Fruit fly (Drosophila melanogaster) whole organism, prepupa: ENCODE data around the gene CG31189.

Source experiments
- CG1621 ChIP-seq: fragments of 200-800 bp; sonication (Bioruptor generic); optimal IDR thresholded peaks from 3 replicates; lab custom pipeline; 2018; ENCODE audit warnings: missing biosample characterization, mild to moderate bottlenecking, missing genetic modification characterization
- CG16779 ChIP-seq: fragments of 200-800 bp; sonication (Bioruptor generic); optimal IDR thresholded peaks from 3 replicates; lab custom pipeline; 2017; ENCODE audit warnings: missing biosample characterization, mild to moderate bottlenecking, missing genetic modification characterization
- CG34406 ChIP-seq: fragments of 200-800 bp; sonication (Bioruptor generic); optimal IDR thresholded peaks from 3 replicates; lab custom pipeline; 2016; ENCODE audit warnings: missing biosample characterization, missing genetic modification characterization
- CG7368 ChIP-seq: fragments of 200-800 bp; sonication (Bioruptor generic); optimal IDR thresholded peaks from 3 replicates; lab custom pipeline; 2016; ENCODE audit warnings: missing biosample characterization, missing genetic modification characterization
- dsx ChIP-seq: fragments of 200-800 bp; optimal IDR thresholded peaks from 3 replicates; lab custom pipeline; 2019; ENCODE audit warnings: missing biosample characterization, mild to moderate bottlenecking, missing genetic modification characterization, moderate library complexity; ENCODE audit not compliant: poor library complexity, severe bottlenecking
- lz ChIP-seq: fragments of 200-800 bp; sonication (Bioruptor generic); optimal IDR thresholded peaks from 3 replicates; lab custom pipeline; 2016; ENCODE audit warnings: missing biosample characterization, missing genetic modification characterization
- salr ChIP-seq, 2 experiments: fragments of 200-800 bp; sonication (Bioruptor generic); optimal IDR thresholded peaks; 3 replicates each; lab custom pipeline; 2016 to 2018; ENCODE audit warnings: missing biosample characterization in 2 of 2, missing genetic modification characterization in 2 of 2, mild to moderate bottlenecking in 1 of 2

DNA sequence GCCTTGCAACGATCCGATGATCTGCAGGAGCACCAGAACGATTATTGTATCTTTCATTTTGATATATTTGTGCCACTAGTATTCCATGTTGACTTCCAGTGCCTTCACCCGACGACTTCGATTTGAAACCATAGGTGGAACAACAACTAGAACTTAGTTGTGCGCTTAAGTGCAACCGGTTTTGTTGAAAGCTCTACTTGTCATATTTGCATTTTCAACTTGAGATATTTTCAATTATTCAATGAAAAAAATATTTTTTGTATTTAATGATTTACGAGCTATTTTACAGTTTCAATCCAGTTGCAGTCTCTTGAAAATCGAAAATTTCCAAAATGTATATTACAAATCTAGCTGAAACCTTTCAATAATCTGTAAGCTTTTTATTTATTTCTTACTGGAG lies 1.3 kb upstream of the CG31189 start, which contains the start of gene CG31207:
- TF ChIP-seq CG34406 (GFP tag; lab: Kevin White, UChicago) = no peak
- no peak for TF ChIP-seq CG16779
- TF ChIP-seq lz (GFP tag; lab: Kevin White, UChicago) = no peak
- no peak for TF ChIP-seq CG7368 (GFP tag; lab: Kevin White, UChicago)
- no peak for TF ChIP-seq CG1621 (tag; lab: Kevin White, UChicago)
- no peak for TF ChIP-seq salr (GFP tag; optimal IDR thresholded peaks at IDR 0.05; lab: Kevin White, UChicago)
- no peak for TF ChIP-seq dsx (GFP tag; lab: Kevin White, UChicago)
